Worm (Caenorhabditis elegans) whole organism, L4 larva: Measurements from ENCODE around the gene egl-36.

Experiments used
- F44E2.7 ChIP-seq: fragments of 200-800 bp; sonication (Bioruptor generic); IDR thresholded peaks from 2 replicates; pipeline ENCODE4 v2.1.2; 2022; ENCODE audit warnings: missing genetic modification characterization, missing compliant biosample characterization
- R02D3.7 ChIP-seq: fragments of 150-350 bp; sonication (generic microtip); optimal IDR thresholded peaks from 3 replicates; lab custom pipeline; 2014; ENCODE audit warnings: missing biosample characterization, missing genetic modification characterization
- Y48G9A.11 ChIP-seq: fragments of 200-800 bp; sonication (Bioruptor generic); IDR thresholded peaks from 2 replicates; pipeline ENCODE4 v1.3.6; 2022; ENCODE audit warnings: missing genetic modification reagents, missing genetic modification characterization, missing compliant biosample characterization
- Y5F2A.4 ChIP-seq: fragments of 200-800 bp; sonication (Bioruptor generic); optimal IDR thresholded peaks from 2 replicates; lab custom pipeline; 2018; ENCODE audit warnings: mild to moderate bottlenecking, missing genetic modification characterization, missing compliant biosample characterization
- attf-4 ChIP-seq: sonication (generic microtip); optimal IDR thresholded peaks from 3 replicates; lab custom pipeline; 2017; ENCODE audit warnings: missing biosample characterization, missing genetic modification characterization
- ceh-20 ChIP-seq: fragments of 200-800 bp; sonication (Bioruptor generic); IDR thresholded peaks from 2 replicates; pipeline ENCODE4 v1.3.6; 2022; ENCODE audit warnings: missing genetic modification reagents, missing genetic modification characterization, missing compliant biosample characterization
- ceh-28 ChIP-seq: fragments of 150-350 bp; optimal IDR thresholded peaks from 2 replicates; lab custom pipeline; 2014; ENCODE audit warnings: missing biosample characterization, missing genetic modification reagents, missing genetic modification characterization
- ceh-32 ChIP-seq: sonication (generic microtip); optimal IDR thresholded peaks from 2 replicates; lab custom pipeline; 2016; ENCODE audit warnings: mild to moderate bottlenecking, missing genetic modification characterization, missing compliant biosample characterization; ENCODE audit not compliant: poor library complexity
- ctbp-1 ChIP-seq: fragments of 200-800 bp; sonication (Bioruptor generic); IDR thresholded peaks from 2 replicates; pipeline ENCODE4 v1.3.6; 2022; ENCODE audit warnings: missing genetic modification reagents, missing genetic modification characterization, missing compliant biosample characterization
- daf-16 ChIP-seq, 3 experiments: sonication (generic microtip); optimal IDR thresholded peaks; 2 replicates each; lab custom pipeline; 2016 to 2017; ENCODE audit warnings: missing genetic modification characterization in 3 of 3, missing genetic modification reagents in 3 of 3, mild to moderate bottlenecking in 2 of 3, missing compliant biosample characterization in 2 of 3, missing biosample characterization in 1 of 3, moderate library complexity in 1 of 3
- daf-19 ChIP-seq: fragments of 200-800 bp; sonication (Bioruptor generic); conservative IDR thresholded peaks from 2 replicates; pipeline ENCODE4 v1.3.6; 2022; ENCODE audit warnings: missing genetic modification characterization, missing compliant biosample characterization
- daf-8 ChIP-seq: fragments of 200-800 bp; sonication (Bioruptor generic); IDR thresholded peaks from 2 replicates; pipeline ENCODE4 v1.3.6; 2022; ENCODE audit warnings: missing genetic modification characterization, missing compliant biosample characterization
- dmd-6 ChIP-seq: fragments of 200-800 bp; sonication (Bioruptor generic); IDR thresholded peaks from 2 replicates; pipeline ENCODE4 v1.3.6; 2022; ENCODE audit warnings: missing genetic modification reagents, missing genetic modification characterization, missing compliant biosample characterization
- dve-1 ChIP-seq: sonication (generic microtip); optimal IDR thresholded peaks from 2 replicates; lab custom pipeline; 2017; ENCODE audit warnings: antibody characterized with exemption, mild to moderate bottlenecking, missing genetic modification characterization, missing compliant biosample characterization; ENCODE audit not compliant: insufficient read depth
- egl-27 ChIP-seq: sonication (generic microtip); optimal IDR thresholded peaks from 3 replicates; lab custom pipeline; 2017; ENCODE audit warnings: missing biosample characterization, missing genetic modification reagents, missing genetic modification characterization
- hlh-11 ChIP-seq: fragments of 200-800 bp; sonication (Bioruptor generic); optimal IDR thresholded peaks from 2 replicates; lab custom pipeline; 2018; ENCODE audit warnings: mild to moderate bottlenecking, missing genetic modification characterization, missing compliant biosample characterization
- hlh-30 ChIP-seq: sonication (generic microtip); optimal IDR thresholded peaks from 2 replicates; lab custom pipeline; 2017; ENCODE audit warnings: antibody characterized with exemption, mild to moderate bottlenecking, missing genetic modification characterization, missing compliant biosample characterization; ENCODE audit not compliant: insufficient read depth
- hmg-1.1 ChIP-seq: fragments of 200-800 bp; sonication (Bioruptor generic); IDR thresholded peaks from 2 replicates; pipeline ENCODE4 v1.3.6; 2022; ENCODE audit warnings: missing genetic modification reagents, missing genetic modification characterization, missing compliant biosample characterization
- jun-1 ChIP-seq: fragments of 150-350 bp; optimal IDR thresholded peaks from 2 replicates; lab custom pipeline; 2014; ENCODE audit warnings: missing biosample characterization, missing genetic modification reagents, missing genetic modification characterization
- lim-7 ChIP-seq: fragments of 200-800 bp; sonication (Bioruptor generic); IDR thresholded peaks from 2 replicates; pipeline ENCODE4 v1.3.6; 2022; ENCODE audit warnings: missing genetic modification characterization, missing compliant biosample characterization
- lin-1 ChIP-seq: fragments of 200-800 bp; sonication (Bioruptor generic); IDR thresholded peaks from 2 replicates; pipeline ENCODE4 v1.3.6; 2022; ENCODE audit warnings: missing genetic modification reagents, missing genetic modification characterization, missing compliant biosample characterization
- lin-13 ChIP-seq: fragments of 150-350 bp; optimal IDR thresholded peaks from 2 replicates; lab custom pipeline; 2014; ENCODE audit warnings: missing biosample characterization, missing genetic modification reagents, missing genetic modification characterization
- lin-29 ChIP-seq: fragments of 200-800 bp; sonication (Bioruptor generic); IDR thresholded peaks from 2 replicates; pipeline ENCODE4 v1.3.6; 2022; ENCODE audit warnings: missing genetic modification reagents, missing genetic modification characterization, missing compliant biosample characterization
- lin-38 ChIP-seq: fragments of 200-800 bp; sonication (Bioruptor generic); IDR thresholded peaks from 2 replicates; pipeline ENCODE4 v1.3.6; 2022; ENCODE audit warnings: missing genetic modification reagents, missing genetic modification characterization, missing compliant biosample characterization
- lsy-2 ChIP-seq, 2 experiments: fragments of 150-350 bp in 1 of 2; sonication (generic microtip) in 1 of 2; optimal IDR thresholded peaks; 2 replicates each; lab custom pipeline; 2014 to 2017; ENCODE audit warnings: missing biosample characterization in 2 of 2, missing genetic modification characterization in 2 of 2
- madf-9 ChIP-seq: fragments of 200-800 bp; sonication (Bioruptor generic); conservative IDR thresholded peaks from 2 replicates; pipeline ENCODE4 v1.3.6; 2022; ENCODE audit warnings: missing genetic modification reagents, missing genetic modification characterization, missing compliant biosample characterization
- mdl-1 ChIP-seq, 2 experiments: fragments of 150-350 bp in 1 of 2; sonication (generic microtip) in 1 of 2; optimal IDR thresholded peaks; 2 replicates each; lab custom pipeline; 2014 to 2017; ENCODE audit warnings: missing biosample characterization in 2 of 2, missing genetic modification characterization in 2 of 2
- mdt-29 ChIP-seq: fragments of 200-800 bp; sonication (Bioruptor generic); IDR thresholded peaks from 2 replicates; pipeline ENCODE4 v1.3.6; 2022; ENCODE audit warnings: missing genetic modification reagents, missing genetic modification characterization, missing compliant biosample characterization
- mep-1 ChIP-seq: fragments of 150-350 bp; sonication (generic microtip); optimal IDR thresholded peaks from 3 replicates; lab custom pipeline; 2014; ENCODE audit warnings: missing biosample characterization, missing genetic modification characterization
- mxl-2 ChIP-seq: fragments of 200-800 bp; sonication (Bioruptor generic); conservative IDR thresholded peaks from 2 replicates; pipeline ENCODE4 v1.3.6; 2022; ENCODE audit warnings: missing genetic modification reagents, missing genetic modification characterization, missing compliant biosample characterization
- nhr-102 ChIP-seq: sonication (generic microtip); optimal IDR thresholded peaks from 2 replicates; lab custom pipeline; 2016; ENCODE audit warnings: mild to moderate bottlenecking, missing genetic modification characterization, moderate library complexity, missing compliant biosample characterization
- nhr-28 ChIP-seq: fragments of 150-350 bp; optimal IDR thresholded peaks from 2 replicates; lab custom pipeline; 2014; ENCODE audit warnings: missing biosample characterization, missing genetic modification characterization
- nhr-48 ChIP-seq: sonication (generic microtip); optimal IDR thresholded peaks from 2 replicates; lab custom pipeline; 2016; ENCODE audit warnings: mild to moderate bottlenecking, missing genetic modification characterization, missing compliant biosample characterization
- nhr-6 ChIP-seq: fragments of 150-350 bp; optimal IDR thresholded peaks from 2 replicates; lab custom pipeline; 2014; ENCODE audit warnings: missing biosample characterization, missing genetic modification characterization
- php-3 ChIP-seq: fragments of 200-800 bp; sonication (Bioruptor generic); IDR thresholded peaks from 2 replicates; pipeline ENCODE4 v1.3.6; 2022; ENCODE audit warnings: missing genetic modification reagents, missing genetic modification characterization, missing compliant biosample characterization
- pqm-1 ChIP-seq: sonication (generic microtip); optimal IDR thresholded peaks from 2 replicates; lab custom pipeline; 2017; ENCODE audit warnings: missing biosample characterization, missing genetic modification characterization
- sdz-12 ChIP-seq: fragments of 200-800 bp; sonication (Bioruptor generic); optimal IDR thresholded peaks from 2 replicates; lab custom pipeline; 2018; ENCODE audit warnings: mild to moderate bottlenecking, missing genetic modification characterization, missing compliant biosample characterization
- snpc-1.2 ChIP-seq: fragments of 200-800 bp; sonication (Bioruptor generic); IDR thresholded peaks from 2 replicates; pipeline ENCODE4 v1.3.6; 2022; ENCODE audit warnings: missing genetic modification reagents, missing genetic modification characterization, missing compliant biosample characterization
- spr-1 ChIP-seq: sonication (generic microtip); optimal IDR thresholded peaks from 2 replicates; lab custom pipeline; 2016; ENCODE audit warnings: mild to moderate bottlenecking, missing genetic modification characterization, missing compliant biosample characterization
- tra-1 ChIP-seq: fragments of 200-800 bp; sonication (Bioruptor generic); IDR thresholded peaks from 2 replicates; pipeline ENCODE4 v1.3.6; 2022; ENCODE audit warnings: missing genetic modification reagents, missing genetic modification characterization, missing compliant biosample characterization
- unc-62 ChIP-seq, 3 experiments: fragments of 150-350 bp in 1 of 3; sonication (generic microtip); optimal IDR thresholded peaks in 2 of 3; peaks in 1 of 3; 1 replicate in 1 of 3; 2 replicates in 2 of 3; lab custom pipeline; 2014 to 2017; ENCODE audit warnings: missing biosample characterization in 3 of 3, missing genetic modification characterization in 3 of 3, missing genetic modification reagents in 3 of 3, missing genotype in 1 of 3
- zag-1 ChIP-seq: fragments of 150-350 bp; optimal IDR thresholded peaks from 2 replicates; lab custom pipeline; 2014; ENCODE audit warnings: missing biosample characterization, missing genetic modification characterization

Gene egl-36

ce11 chrX:10691643-10692042 lies 42.5 kb upstream of the egl-36 start, which contains the start of gene yap-1:
Gene yap-1, plus strand, starts transcription at chrX:10691943.
- no peak for TF ChIP-seq egl-27 (tag; lab: Kevin White, UChicago)
- TF ChIP-seq unc-62 (GFP tag; optimal IDR thresholded peaks at IDR 0.05 in 1 of 2; lab: Kevin White, UChicago) = peak in 1 of 2 experiments; percentile 43
- TF ChIP-seq unc-62 (tag; optimal IDR thresholded peaks at IDR 0.05; lab: Kevin White, UChicago) = no peak
- no peak for TF ChIP-seq daf-8 (GFP tag; lab: Robert Waterston, UW)

ce11 chrX:10692057-10692456 lies 42.1 kb upstream of the egl-36 start:
- no peak for TF ChIP-seq ceh-28 (tag; lab: Kevin White, UChicago)
- no peak for TF ChIP-seq R02D3.7 (tag; lab: Kevin White, UChicago)
- TF ChIP-seq snpc-1.2 (GFP tag; lab: Robert Waterston, UW) = no peak
- no peak for TF ChIP-seq ceh-32
- no peak for TF ChIP-seq Y48G9A.11 (GFP tag; lab: Robert Waterston, UW)
- TF ChIP-seq attf-4 (tag; lab: Kevin White, UChicago) = no peak
- no peak for TF ChIP-seq unc-62 (GFP tag; optimal IDR thresholded peaks at IDR 0.05 in 1 of 2; lab: Kevin White, UChicago)
- no peak for TF ChIP-seq unc-62 (tag; optimal IDR thresholded peaks at IDR 0.05; lab: Kevin White, UChicago)
- TF ChIP-seq tra-1 (GFP tag; lab: Robert Waterston, UW) = no peak
- no peak for TF ChIP-seq daf-8 (GFP tag; lab: Robert Waterston, UW)
- TF ChIP-seq madf-9 (GFP tag; lab: Robert Waterston, UW) = no peak
- no peak for TF ChIP-seq sdz-12
- no peak for TF ChIP-seq dve-1 (tag; lab: Kevin White, UChicago)
- TF ChIP-seq lim-7 (GFP tag; lab: Robert Waterston, UW) = no peak
- TF ChIP-seq hlh-11 (tag; lab: Kevin White, UChicago) = no peak
- TF ChIP-seq ceh-20 (GFP tag; lab: Robert Waterston, UW) = no peak
- TF ChIP-seq mxl-2 (GFP tag; lab: Robert Waterston, UW) = no peak
- TF ChIP-seq egl-27 (tag; lab: Kevin White, UChicago) = no peak
- no peak for TF ChIP-seq jun-1
- TF ChIP-seq, all 104 proteins: peak for 0

ce11 chrX:10694248-10694647 lies 39.9 kb upstream of the egl-36 start:
- TF ChIP-seq pqm-1 (tag; lab: Kevin White, UChicago) (peak; percentile 32), hlh-30 (tag; lab: Kevin White, UChicago) (peak; percentile 43), hmg-1.1 (no peak), daf-16 (GFP tag; optimal IDR thresholded peaks at IDR 0.05; lab: Kevin White, UChicago) (no peak), daf-16 (tag; optimal IDR thresholded peaks at IDR 0.05; lab: Kevin White, UChicago) (peak; percentile 23), nhr-28 (tag; lab: Kevin White, UChicago) (peak; percentile 55), nhr-6 (tag; lab: Kevin White, UChicago) (no peak), hlh-11 (tag; lab: Kevin White, UChicago) (peak; percentile 40), unc-62 (GFP tag; optimal IDR thresholded peaks at IDR 0.05 in 1 of 2; lab: Kevin White, UChicago) (peak in 1 of 2 experiments; percentile 44), unc-62 (tag; optimal IDR thresholded peaks at IDR 0.05; lab: Kevin White, UChicago) (no peak), dve-1 (tag; lab: Kevin White, UChicago) (peak; percentile 68), ctbp-1 (GFP tag; lab: Robert Waterston, UW) (no peak), php-3 (GFP tag; lab: Robert Waterston, UW) (0 out of 2 replicates have a peak, but pooled peaks have one; percentile 6), dmd-6 (GFP tag; lab: Robert Waterston, UW) (peak; percentile 32), lin-1 (GFP tag; lab: Robert Waterston, UW) (0 out of 2 replicates have a peak, but pooled peaks have one; percentile 21)

ce11 chrX:10694933-10695332 lies 39.2 kb upstream of the egl-36 start, which contains the start of gene plpp-1.3:
Gene plpp-1.3, plus strand, starts transcription at chrX:10695312.
- TF ChIP-seq Y5F2A.4 (GFP tag; lab: Kevin White, UChicago) (no peak), spr-1 (tag; lab: Kevin White, UChicago) (peak; percentile 4), mdl-1 (tag; optimal IDR thresholded peaks at IDR 0.05; lab: Kevin White, UChicago) (peak in 1 of 2 experiments; percentile 30), daf-19 (GFP tag; lab: Robert Waterston, UW) (no peak), mep-1 (tag; lab: Kevin White, UChicago) (peak; percentile 48), F44E2.7 (GFP tag; lab: Robert Waterston, UW) (no peak), zag-1 (tag; lab: Kevin White, UChicago) (no peak), hmg-1.1 (no peak), nhr-6 (tag; lab: Kevin White, UChicago) (peak; percentile 25), lin-29 (GFP tag; lab: Robert Waterston, UW) (no peak), daf-16 (GFP tag; optimal IDR thresholded peaks at IDR 0.05; lab: Kevin White, UChicago) (no peak), daf-16 (tag; optimal IDR thresholded peaks at IDR 0.05; lab: Kevin White, UChicago) (peak; percentile 57), nhr-48 (tag; lab: Kevin White, UChicago) (peak; percentile 14), lin-38 (GFP tag; lab: Robert Waterston, UW) (peak; percentile 71), dmd-6 (GFP tag; lab: Robert Waterston, UW) (peak; percentile 30; the same call in 1 of the 2 replicates), lin-13 (peak; percentile 3), nhr-102 (tag; lab: Kevin White, UChicago) (peak; percentile 7), lsy-2 (tag; optimal IDR thresholded peaks at IDR 0.05; lab: Kevin White, UChicago) (peak in 1 of 2 experiments; percentile 32), mdt-29 (GFP tag; lab: Robert Waterston, UW) (no peak)
